Worm (Caenorhabditis elegans): ENCODE results near the gene C32D5.10.

The C32D5.10 gene

DNA sequence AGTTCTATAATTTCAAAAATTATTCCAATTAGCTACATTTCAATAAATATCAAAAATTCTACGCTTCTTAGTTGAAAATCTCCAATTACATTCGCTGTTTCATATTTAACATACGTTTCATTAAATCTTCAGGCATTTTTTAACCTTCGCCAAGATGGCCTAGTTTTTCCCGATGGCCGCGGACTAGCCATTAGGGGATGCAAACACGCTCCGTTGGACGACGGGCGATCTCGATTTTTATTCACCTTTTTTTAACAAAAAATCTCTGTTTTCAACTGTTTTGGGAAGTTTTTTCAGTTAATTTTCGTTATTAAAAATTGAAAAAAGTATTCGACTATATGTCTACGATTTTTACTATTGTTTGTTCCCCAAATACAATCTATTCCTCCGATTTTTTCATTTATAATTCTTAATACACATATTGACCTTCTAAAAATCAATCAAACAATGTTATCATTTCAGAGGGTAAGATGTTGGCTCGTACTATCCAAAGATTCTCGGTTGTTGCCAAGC, 31.5 kb upstream of the C32D5.10 start, which contains the start of gene F58F12.1:
F58F12.1 (plus strand) TSS at position 463 of the 513 bp plus-strand sequence.
- no peak for TF ChIP-seq Y55F3AM.14 (GFP tag; optimal IDR thresholded peaks at IDR 0.05)
- TF ChIP-seq elt-1 (tag; optimal IDR thresholded peaks at IDR 0.05): no peak
- TF ChIP-seq snpc-4 (tag; optimal IDR thresholded peaks at IDR 0.05): peak; percentile 28
- no peak for TF ChIP-seq F13H6.1 (tag; optimal IDR thresholded peaks at IDR 0.05)
- TF ChIP-seq skn-1 (tag; optimal IDR thresholded peaks at IDR 0.05): no peak
- TF ChIP-seq R02D3.7 (tag; optimal IDR thresholded peaks at IDR 0.05): no peak
- TF ChIP-seq nhr-25 (tag; optimal IDR thresholded peaks at IDR 0.05): no peak
- TF ChIP-seq aly-2 (tag; optimal IDR thresholded peaks at IDR 0.05): no peak
- TF ChIP-seq nhr-11 (tag; optimal IDR thresholded peaks at IDR 0.05): no peak
- TF ChIP-seq ztf-11 (tag; optimal IDR thresholded peaks at IDR 0.05): no peak
- TF ChIP-seq gmeb-1 (tag; optimal IDR thresholded peaks at IDR 0.05): peak; percentile 66
- peak; percentile 61 for TF ChIP-seq nhr-129 (tag; optimal IDR thresholded peaks at IDR 0.05)
- TF ChIP-seq ztf-4 (tag; optimal IDR thresholded peaks at IDR 0.05): no peak
- TF ChIP-seq unc-62 (GFP tag; optimal IDR thresholded peaks at IDR 0.05): no peak
- no peak for TF ChIP-seq mdl-1 (tag; optimal IDR thresholded peaks at IDR 0.05)
- peak; percentile 24 for TF ChIP-seq crh-2 (tag; optimal IDR thresholded peaks at IDR 0.05)
- TF ChIP-seq blmp-1 (tag; optimal IDR thresholded peaks at IDR 0.05; ENCODE audit: insufficient read depth): no peak
- TF ChIP-seq sma-3 (GFP tag; optimal IDR thresholded peaks at IDR 0.05): peak; percentile 18
- peak; percentile 41 for TF ChIP-seq sma-9 (GFP tag; optimal IDR thresholded peaks at IDR 0.05)
- TF ChIP-seq sma-9 (tag; optimal IDR thresholded peaks at IDR 0.05): no peak
- TF ChIP-seq dmd-4 (tag; optimal IDR thresholded peaks at IDR 0.05): no peak
- TF ChIP-seq ztf-1 (GFP tag; conservative IDR thresholded peaks at IDR 0.05): no peak
- TF ChIP-seq sem-4 (tag; optimal IDR thresholded peaks at IDR 0.05): peak; percentile 38
- no peak for TF ChIP-seq zag-1 (tag; optimal IDR thresholded peaks at IDR 0.05)
- peak; percentile 61 for TF ChIP-seq lin-13 (GFP tag; optimal IDR thresholded peaks at IDR 0.05)
- peak; percentile 16 for TF ChIP-seq nhr-21 (tag; optimal IDR thresholded peaks at IDR 0.05)
- no peak for TF ChIP-seq nhr-237 (tag; optimal IDR thresholded peaks at IDR 0.05)
- no peak for TF ChIP-seq alr-1 (tag; optimal IDR thresholded peaks at IDR 0.05)
- TF ChIP-seq nhr-77 (tag; optimal IDR thresholded peaks at IDR 0.05): no peak
- no peak for TF ChIP-seq nhr-23 (tag; optimal IDR thresholded peaks at IDR 0.05)
- no peak for TF ChIP-seq ceh-82 (tag; optimal IDR thresholded peaks at IDR 0.05)
- TF ChIP-seq elt-3 (tag; optimal IDR thresholded peaks at IDR 0.05): no peak
- TF ChIP-seq nhr-10 (tag; optimal IDR thresholded peaks at IDR 0.05): no peak
- TF ChIP-seq peb-1 (tag; optimal IDR thresholded peaks at IDR 0.05): no peak
- TF ChIP-seq ZK546.5 (tag; optimal IDR thresholded peaks at IDR 0.05): no peak
- TF ChIP-seq mab-5 (tag; optimal IDR thresholded peaks at IDR 0.05): no peak
- no peak for TF ChIP-seq ceh-16 (tag; optimal IDR thresholded peaks at IDR 0.05)
- no peak for TF ChIP-seq unc-55 (GFP tag; optimal IDR thresholded peaks at IDR 0.05)
- no peak for TF ChIP-seq unc-39 (tag; optimal IDR thresholded peaks at IDR 0.05)
- no peak for TF ChIP-seq mbf-1 (tag; optimal IDR thresholded peaks at IDR 0.05)
- TF ChIP-seq egl-27 (tag; optimal IDR thresholded peaks at IDR 0.05): no peak
- no peak for TF ChIP-seq nhr-12 (tag; optimal IDR thresholded peaks at IDR 0.05)
- no peak for TF ChIP-seq lin-39 (tag; optimal IDR thresholded peaks at IDR 0.05)
- TF ChIP-seq lsy-2 (tag; optimal IDR thresholded peaks at IDR 0.05): peak; percentile 39 to 78
- TF ChIP-seq lin-11 (tag; optimal IDR thresholded peaks at IDR 0.05): no peak
- peak; percentile 67 for TF ChIP-seq fos-1 (tag; optimal IDR thresholded peaks at IDR 0.05)
- no peak for TF ChIP-seq ama-1 (optimal IDR thresholded peaks at IDR 0.05)
- peak; percentile 81 for TF ChIP-seq C34F6.9 (tag; optimal IDR thresholded peaks at IDR 0.05)
- no peak for TF ChIP-seq nhr-6 (tag; optimal IDR thresholded peaks at IDR 0.05)
